Fruit fly (Drosophila melanogaster) whole organism, embryonic: ENCODE results near the gene CG34432.

Source experiments
- C15 ChIP-seq: fragments of 200-800 bp; sonication (Bioruptor generic); IDR thresholded peaks from 3 replicates; pipeline ENCODE4 v1.3.6; 2022; ENCODE audit warnings: missing biosample characterization, missing genetic modification characterization
- CG10147 ChIP-seq: fragments of 200-800 bp; sonication (Bioruptor generic); optimal IDR thresholded peaks from 2 replicates; lab custom pipeline; 2019; ENCODE audit warnings: missing biosample characterization, mild to moderate bottlenecking, missing genetic modification characterization, moderate library complexity
- CG10209 ChIP-seq: fragments of 200-800 bp; sonication (Bioruptor generic); optimal IDR thresholded peaks from 3 replicates; lab custom pipeline; 2017; ENCODE audit warnings: missing biosample characterization, mild to moderate bottlenecking, missing genetic modification characterization, missing genetic modification reagents
- CG10274 ChIP-seq: fragments of 200-800 bp; sonication (Bioruptor generic); optimal IDR thresholded peaks from 3 replicates; lab custom pipeline; 2017; ENCODE audit warnings: missing biosample characterization, mild to moderate bottlenecking, missing genetic modification characterization
- CG10979 ChIP-seq: fragments of 200-800 bp; sonication (Bioruptor generic); optimal IDR thresholded peaks from 2 replicates; lab custom pipeline; 2018; ENCODE audit warnings: missing biosample characterization, mild to moderate bottlenecking, missing genetic modification characterization, moderate library complexity
- CG12219 ChIP-seq: fragments of 200-800 bp; sonication (Bioruptor generic); optimal IDR thresholded peaks from 3 replicates; lab custom pipeline; 2018; ENCODE audit warnings: missing biosample characterization, mild to moderate bottlenecking, missing genetic modification characterization
- CG13624 ChIP-seq: fragments of 200-800 bp; sonication (Bioruptor generic); optimal IDR thresholded peaks from 2 replicates; lab custom pipeline; 2016; ENCODE audit warnings: missing biosample characterization, missing genetic modification characterization
- CG14860 ChIP-seq: fragments of 200-800 bp; sonication (Bioruptor generic); IDR thresholded peaks from 3 replicates; pipeline ENCODE4 v1.3.6; 2022; ENCODE audit warnings: missing biosample characterization, missing genetic modification characterization; ENCODE audit not compliant: partially characterized antibody
- CG15011 ChIP-seq: fragments of 200-800 bp; sonication (Bioruptor generic); optimal IDR thresholded peaks from 3 replicates; lab custom pipeline; 2018; ENCODE audit warnings: missing biosample characterization, mild to moderate bottlenecking, missing genetic modification characterization
- CG15514 ChIP-seq: fragments of 200-800 bp; sonication (Bioruptor generic); optimal IDR thresholded peaks from 3 replicates; lab custom pipeline; 2017; ENCODE audit warnings: missing biosample characterization, missing genetic modification characterization, mild to moderate bottlenecking, moderate library complexity, missing genetic modification reagents
- CG15601 ChIP-seq: fragments of 200-800 bp; sonication (Bioruptor generic); optimal IDR thresholded peaks from 3 replicates; lab custom pipeline; 2019; ENCODE audit warnings: missing biosample characterization, mild to moderate bottlenecking, missing genetic modification characterization, moderate library complexity
- CG17612 ChIP-seq: fragments of 200-800 bp; sonication (Bioruptor generic); IDR thresholded peaks from 2 replicates; pipeline ENCODE4 v1.3.6; 2022; ENCODE audit warnings: missing biosample characterization, missing genetic modification characterization
- CG17802 ChIP-seq: fragments of 200-800 bp; sonication (Bioruptor generic); optimal IDR thresholded peaks from 2 replicates; lab custom pipeline; 2018; ENCODE audit warnings: missing biosample characterization, mild to moderate bottlenecking, missing genetic modification characterization, moderate library complexity
- CG17829 ChIP-seq: fragments of 200-800 bp; optimal IDR thresholded peaks from 2 replicates; lab custom pipeline; 2019; ENCODE audit warnings: missing biosample characterization, mild to moderate bottlenecking, missing genetic modification characterization, moderate library complexity
- CG2199 ChIP-seq: fragments of 200-800 bp; sonication (Bioruptor generic); IDR thresholded peaks from 3 replicates; pipeline ENCODE4 v1.3.6; 2022; ENCODE audit warnings: missing biosample characterization, missing genetic modification characterization
- CG30431 ChIP-seq: fragments of 200-800 bp; sonication (Bioruptor generic); optimal IDR thresholded peaks from 2 replicates; lab custom pipeline; 2017; ENCODE audit warnings: missing biosample characterization, missing genetic modification characterization
- CG32772 ChIP-seq: fragments of 200-800 bp; sonication (Bioruptor generic); IDR thresholded peaks from 2 replicates; pipeline ENCODE4 v1.3.6; 2022; ENCODE audit warnings: missing biosample characterization, missing genetic modification characterization
- CG3407 ChIP-seq: fragments of 200-800 bp; sonication (Bioruptor generic); optimal IDR thresholded peaks from 2 replicates; lab custom pipeline; 2018; ENCODE audit warnings: missing biosample characterization, mild to moderate bottlenecking, missing genetic modification characterization
- CG4617 ChIP-seq: fragments of 200-800 bp; sonication (Bioruptor generic); optimal IDR thresholded peaks from 3 replicates; lab custom pipeline; 2016; ENCODE audit warnings: missing biosample characterization, missing genetic modification characterization, borderline replicate concordance
- CG4707 ChIP-seq: fragments of 200-800 bp; sonication (Bioruptor generic); optimal IDR thresholded peaks from 2 replicates; lab custom pipeline; 2018; ENCODE audit warnings: missing biosample characterization, mild to moderate bottlenecking, missing genetic modification characterization, moderate library complexity
- CG6854 ChIP-seq: fragments of 200-800 bp; sonication (Bioruptor generic); optimal IDR thresholded peaks from 3 replicates; lab custom pipeline; 2017; ENCODE audit warnings: missing biosample characterization, mild to moderate bottlenecking, missing genetic modification characterization
- CkIIα-i1 ChIP-seq: fragments of 200-800 bp; sonication (Bioruptor generic); IDR thresholded peaks from 2 replicates; pipeline ENCODE4 v1.3.6; 2022; ENCODE audit warnings: missing biosample characterization, missing genetic modification characterization
- ERR ChIP-seq: fragments of 200-800 bp; sonication (Bioruptor generic); optimal IDR thresholded peaks from 2 replicates; lab custom pipeline; 2016; ENCODE audit warnings: missing biosample characterization, missing genetic modification characterization
- H2.0 ChIP-seq: fragments of 200-800 bp; sonication (Bioruptor generic); IDR thresholded peaks from 2 replicates; pipeline ENCODE4 v1.3.6; 2022; ENCODE audit warnings: missing biosample characterization, missing genetic modification characterization
- HLH54F ChIP-seq: fragments of 200-800 bp; sonication (Bioruptor generic); optimal IDR thresholded peaks from 3 replicates; lab custom pipeline; 2016; ENCODE audit warnings: missing biosample characterization, missing genetic modification characterization
- HmgD ChIP-seq: fragments of 200-800 bp; sonication (Bioruptor generic); optimal IDR thresholded peaks from 3 replicates; lab custom pipeline; 2016; ENCODE audit warnings: missing biosample characterization, missing genetic modification characterization
- Hr39 ChIP-seq: fragments of >200 bp; optimal IDR thresholded peaks from 2 replicates; lab custom pipeline; 2017
- MTF-1 ChIP-seq: fragments of 200-800 bp; sonication (Bioruptor generic); optimal IDR thresholded peaks from 2 replicates; lab custom pipeline; 2018; ENCODE audit warnings: missing biosample characterization, mild to moderate bottlenecking, missing genetic modification characterization, borderline replicate concordance
- Neu2 ChIP-seq: fragments of 200-800 bp; sonication (Bioruptor generic); optimal IDR thresholded peaks from 3 replicates; lab custom pipeline; 2016; ENCODE audit warnings: missing biosample characterization, missing genetic modification characterization, borderline replicate concordance
- Nf-YC ChIP-seq: fragments of 200-800 bp; optimal IDR thresholded peaks from 3 replicates; lab custom pipeline; 2019; ENCODE audit warnings: missing biosample characterization, mild to moderate bottlenecking, missing genetic modification characterization, moderate library complexity
- Oli ChIP-seq: fragments of 200-800 bp; sonication (Bioruptor generic); optimal IDR thresholded peaks from 2 replicates; lab custom pipeline; 2018; ENCODE audit warnings: missing biosample characterization, mild to moderate bottlenecking, missing genetic modification characterization, moderate library complexity
- Optix ChIP-seq: fragments of 200-800 bp; sonication (Bioruptor generic); IDR thresholded peaks from 3 replicates; pipeline ENCODE4 v1.3.6; 2022; ENCODE audit warnings: missing biosample characterization, missing genetic modification characterization
- Poxn ChIP-seq: fragments of 200-800 bp; sonication (Bioruptor generic); IDR thresholded peaks from 2 replicates; pipeline ENCODE4 v1.3.6; 2022; ENCODE audit warnings: missing biosample characterization, missing genetic modification characterization
- Ssrp ChIP-seq: fragments of 200-800 bp; sonication (Bioruptor generic); optimal IDR thresholded peaks from 2 replicates; lab custom pipeline; 2018; ENCODE audit warnings: missing biosample characterization, mild to moderate bottlenecking, missing genetic modification characterization, moderate library complexity
- al ChIP-seq: fragments of 200-800 bp; sonication (Bioruptor generic); IDR thresholded peaks from 2 replicates; pipeline ENCODE4 v1.3.6; 2022; ENCODE audit warnings: missing biosample characterization, missing genetic modification characterization
- dan ChIP-seq: fragments of 200-800 bp; sonication (Bioruptor generic); IDR thresholded peaks from 2 replicates; pipeline ENCODE4 v1.3.6; 2022; ENCODE audit warnings: missing biosample characterization, missing genetic modification characterization
- emc ChIP-seq: fragments of 200-800 bp; sonication (Bioruptor generic); optimal IDR thresholded peaks from 2 replicates; lab custom pipeline; 2016; ENCODE audit warnings: missing biosample characterization, missing genetic modification characterization
- fd96Cb ChIP-seq: fragments of 200-800 bp; sonication (Bioruptor generic); optimal IDR thresholded peaks from 2 replicates; lab custom pipeline; 2018; ENCODE audit warnings: missing biosample characterization, mild to moderate bottlenecking, missing genetic modification characterization, moderate library complexity
- her ChIP-seq: fragments of 200-800 bp; sonication (Bioruptor generic); optimal IDR thresholded peaks from 2 replicates; lab custom pipeline; 2016; ENCODE audit warnings: missing biosample characterization, missing genetic modification characterization
- nau ChIP-seq: fragments of 200-800 bp; sonication (Bioruptor generic); optimal IDR thresholded peaks from 3 replicates; lab custom pipeline; 2017; ENCODE audit warnings: missing biosample characterization, mild to moderate bottlenecking, missing genetic modification characterization, missing genetic modification reagents
- phol ChIP-seq: fragments of 200-800 bp; sonication (Bioruptor generic); optimal IDR thresholded peaks from 3 replicates; lab custom pipeline; 2018; ENCODE audit warnings: missing biosample characterization, mild to moderate bottlenecking, missing genetic modification characterization, moderate library complexity
- slou ChIP-seq: fragments of 200-800 bp; sonication (Bioruptor generic); optimal IDR thresholded peaks from 3 replicates; lab custom pipeline; 2016; ENCODE audit warnings: missing biosample characterization, missing genetic modification characterization
- ssp ChIP-seq: fragments of 200-800 bp; sonication (Bioruptor generic); IDR thresholded peaks from 2 replicates; pipeline ENCODE4 v1.3.6; 2022; ENCODE audit warnings: missing biosample characterization, missing genetic modification characterization
- stwl ChIP-seq: fragments of 200-800 bp; sonication (Bioruptor generic); optimal IDR thresholded peaks from 3 replicates; lab custom pipeline; 2018; ENCODE audit warnings: missing biosample characterization, mild to moderate bottlenecking, missing genetic modification characterization, moderate library complexity
- usp ChIP-seq: fragments of >200 bp; optimal IDR thresholded peaks from 2 replicates; lab custom pipeline; 2017; ENCODE audit warnings: missing biosample characterization, missing genetic modification characterization
- vnd ChIP-seq: fragments of 200-800 bp; sonication (Bioruptor generic); IDR thresholded peaks from 3 replicates; pipeline ENCODE4 v1.3.6; 2022; ENCODE audit warnings: missing biosample characterization, missing genetic modification characterization; ENCODE audit not compliant: partially characterized antibody
- wor ChIP-seq: fragments of 200-800 bp; sonication (Bioruptor generic); IDR thresholded peaks from 2 replicates; pipeline ENCODE4 v1.3.6; 2022; ENCODE audit warnings: missing biosample characterization, missing genetic modification characterization
- zen2 ChIP-seq: fragments of 200-800 bp; sonication (Bioruptor generic); IDR thresholded peaks from 3 replicates; pipeline ENCODE4 v1.3.6; 2022; ENCODE audit warnings: missing biosample characterization, missing genetic modification characterization; ENCODE audit not compliant: partially characterized antibody

The CG34432 gene

DNA sequence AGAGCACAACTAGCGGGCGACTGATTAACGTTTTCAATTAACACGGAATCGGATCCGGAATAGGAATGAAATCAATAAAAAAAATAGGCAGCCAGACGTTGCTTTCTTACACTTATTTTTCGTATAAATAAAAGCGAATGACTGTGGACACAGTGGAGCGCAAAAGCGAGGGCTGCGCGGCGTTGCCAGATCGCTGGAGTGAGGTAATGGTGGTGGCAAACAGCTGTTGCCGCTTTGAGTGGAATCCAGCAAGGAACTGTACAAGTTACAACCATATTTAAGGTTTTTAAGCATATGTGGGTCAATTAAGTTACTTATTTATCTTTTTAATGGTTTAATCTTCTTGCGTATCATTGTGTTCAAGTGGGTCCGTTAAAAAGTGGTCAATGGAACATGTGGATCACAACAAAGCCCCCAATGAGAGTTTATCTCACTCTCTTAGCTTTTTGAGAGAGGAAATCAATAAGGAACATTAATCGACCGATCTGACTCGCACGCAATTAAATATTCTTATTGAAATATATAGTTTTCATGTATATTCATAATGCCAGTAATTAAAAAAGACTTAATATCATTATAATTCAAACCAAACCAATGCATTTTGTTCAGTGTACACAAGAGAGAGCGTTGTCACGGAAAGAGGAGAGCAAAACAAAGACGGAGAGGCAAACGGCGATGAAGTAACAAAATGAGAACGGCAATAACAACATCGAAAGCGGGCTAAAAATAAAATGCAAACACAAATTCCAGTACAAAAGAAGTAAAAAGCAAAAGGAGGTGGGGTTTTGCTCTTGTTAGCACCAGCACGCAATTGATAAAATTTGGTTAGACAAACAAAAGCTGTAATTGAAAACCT lies 48.6 kb upstream of the CG34432 start (continued):
- TF ChIP-seq emc (GFP tag; lab: Kevin White, UChicago) (peak; percentile 81), CG10209 (GFP tag; lab: Kevin White, UChicago) (peak; percentile 87), al (GFP tag; lab: Robert Waterston, UW) (peak; percentile 85), zen2 (GFP tag; lab: Robert Waterston, UW) (no peak), CG17612 (GFP tag; lab: Robert Waterston, UW) (peak; percentile 83), H2.0 (peak; percentile 93), dan (GFP tag; lab: Robert Waterston, UW) (no peak), CG10979 (peak; percentile 90), phol (tag; lab: Kevin White, UChicago) (peak; percentile 88), Oli (tag; lab: Kevin White, UChicago) (peak; percentile 91), Hr39 (lab: Kevin White, UChicago) (no peak), Neu2 (GFP tag; lab: Kevin White, UChicago) (peak; percentile 48), stwl (tag; lab: Kevin White, UChicago) (peak; percentile 25), usp (GFP tag; lab: Kevin White, UChicago) (no peak), CG14860 (no peak), CG2199 (GFP tag; lab: Robert Waterston, UW) (peak; percentile 83; the same call in 1 of the 3 replicates), CG12219 (GFP tag; lab: Kevin White, UChicago) (peak; percentile 90), CG10147 (GFP tag; lab: Kevin White, UChicago) (peak; percentile 89), CkIIα-i1 (peak; percentile 55; the same call in 1 of the 2 replicates), ERR (GFP tag; lab: Kevin White, UChicago) (peak; percentile 84), C15 (GFP tag; lab: Robert Waterston, UW) (peak; percentile 89), MTF-1 (GFP tag; lab: Kevin White, UChicago) (peak; percentile 62), Nf-YC (tag; lab: Kevin White, UChicago) (peak; percentile 76), CG4617 (GFP tag; lab: Kevin White, UChicago) (peak; percentile 59), HLH54F (GFP tag; lab: Kevin White, UChicago) (peak; percentile 86), Optix (GFP tag; lab: Robert Waterston, UW) (peak; percentile 91), CG15011 (GFP tag; lab: Kevin White, UChicago) (peak; percentile 85), ssp (GFP tag; lab: Robert Waterston, UW) (peak; percentile 73), CG15514 (GFP tag; lab: Kevin White, UChicago) (peak; percentile 82), CG32772 (GFP tag; lab: Robert Waterston, UW) (peak; percentile 92), CG30431 (GFP tag; lab: Kevin White, UChicago) (peak; percentile 76), nau (GFP tag; lab: Kevin White, UChicago) (peak; percentile 87), CG17802 (tag; lab: Kevin White, UChicago) (peak; percentile 71), Poxn (GFP tag; lab: Robert Waterston, UW) (peak; percentile 77), vnd (no peak), CG15601 (peak; percentile 82), fd96Cb (tag; lab: Kevin White, UChicago) (peak; percentile 86), CG6854 (GFP tag; lab: Kevin White, UChicago) (peak; percentile 90), CG10274 (GFP tag; lab: Kevin White, UChicago) (peak; percentile 67), slou (GFP tag; lab: Kevin White, UChicago) (peak; percentile 70), CG4707 (GFP tag; lab: Kevin White, UChicago) (peak; percentile 80), her (GFP tag; lab: Kevin White, UChicago) (peak; percentile 61), CG3407 (peak; percentile 82), Ssrp (peak; percentile 78), wor (GFP tag; lab: Robert Waterston, UW) (peak; percentile 77), CG17829 (peak; percentile 91), HmgD (GFP tag; lab: Kevin White, UChicago) (peak; percentile 31), CG13624 (GFP tag; lab: Kevin White, UChicago) (peak; percentile 70)
